Fruit fly (Drosophila melanogaster) whole organism, prepupa: ENCODE results near the gene CG9135.
A peak's percentile ranks its signal among the peaks of the same experiment; 100 is the strongest.

ENCODE experiments used
- Blimp-1 ChIP-seq: fragments of 200-800 bp; sonication (Bioruptor generic); optimal IDR thresholded peaks from 3 replicates; lab custom pipeline; 2017; ENCODE audit warnings: missing biosample characterization, missing genetic modification characterization, mild to moderate bottlenecking, moderate library complexity, missing genetic modification reagents
- CG10669 ChIP-seq: fragments of 200-800 bp; sonication (Bioruptor generic); optimal IDR thresholded peaks from 3 replicates; lab custom pipeline; 2018; ENCODE audit warnings: missing biosample characterization, mild to moderate bottlenecking, missing genetic modification characterization, moderate library complexity
- CG11294 ChIP-seq: fragments of 200-800 bp; sonication (Bioruptor generic); IDR thresholded peaks from 2 replicates; pipeline ENCODE4 v1.3.6; 2022; ENCODE audit warnings: missing biosample characterization, missing genetic modification characterization
- CG11762 ChIP-seq: fragments of 200-800 bp; sonication (Bioruptor generic); optimal IDR thresholded peaks from 3 replicates; lab custom pipeline; 2016; ENCODE audit warnings: missing biosample characterization, missing genetic modification characterization; ENCODE audit not compliant: insufficient read depth
- CG15336 ChIP-seq: fragments of 200-800 bp; sonication (Bioruptor generic); IDR thresholded peaks from 2 replicates; pipeline ENCODE4 v1.3.6; 2022; ENCODE audit warnings: missing biosample characterization, missing genetic modification characterization
- CG1621 ChIP-seq: fragments of 200-800 bp; sonication (Bioruptor generic); optimal IDR thresholded peaks from 3 replicates; lab custom pipeline; 2018; ENCODE audit warnings: missing biosample characterization, mild to moderate bottlenecking, missing genetic modification characterization
- CG3032 ChIP-seq: fragments of 200-800 bp; optimal IDR thresholded peaks from 2 replicates; lab custom pipeline; 2019; ENCODE audit warnings: missing biosample characterization, mild to moderate bottlenecking, missing genetic modification characterization, moderate library complexity
- CG31627 ChIP-seq: fragments of 200-800 bp; sonication (Bioruptor generic); optimal IDR thresholded peaks from 3 replicates; lab custom pipeline; 2016; ENCODE audit warnings: missing biosample characterization, missing genetic modification characterization
- CG34406 ChIP-seq: fragments of 200-800 bp; sonication (Bioruptor generic); optimal IDR thresholded peaks from 3 replicates; lab custom pipeline; 2016; ENCODE audit warnings: missing biosample characterization, missing genetic modification characterization
- CG4318 ChIP-seq: fragments of 200-800 bp; sonication (Bioruptor generic); optimal IDR thresholded peaks from 3 replicates; lab custom pipeline; 2017; ENCODE audit warnings: missing biosample characterization, mild to moderate bottlenecking, missing genetic modification characterization
- CG6163 ChIP-seq: fragments of 200-800 bp; sonication (Bioruptor generic); IDR thresholded peaks from 3 replicates; pipeline ENCODE4 v1.3.6; 2022; ENCODE audit warnings: missing biosample characterization, missing genetic modification characterization
- CG6276 ChIP-seq: fragments of 200-800 bp; sonication (Bioruptor generic); optimal IDR thresholded peaks from 2 replicates; lab custom pipeline; 2017; ENCODE audit warnings: missing biosample characterization, mild to moderate bottlenecking, missing genetic modification characterization
- CG6808 ChIP-seq: fragments of 200-800 bp; sonication (Bioruptor generic); optimal IDR thresholded peaks from 3 replicates; lab custom pipeline; 2017; ENCODE audit warnings: missing biosample characterization, missing genetic modification characterization, mild to moderate bottlenecking, moderate library complexity, missing genetic modification reagents
- CG6854 ChIP-seq: fragments of 200-800 bp; sonication (Bioruptor generic); optimal IDR thresholded peaks from 2 replicates; lab custom pipeline; 2017; ENCODE audit warnings: missing biosample characterization, mild to moderate bottlenecking, missing genetic modification characterization
- CG7368 ChIP-seq: fragments of 200-800 bp; sonication (Bioruptor generic); optimal IDR thresholded peaks from 3 replicates; lab custom pipeline; 2016; ENCODE audit warnings: missing biosample characterization, missing genetic modification characterization
- CG8319 ChIP-seq: fragments of 200-800 bp; sonication (Bioruptor generic); optimal IDR thresholded peaks from 3 replicates; lab custom pipeline; 2016; ENCODE audit warnings: missing biosample characterization, missing genetic modification characterization
- CG8632 ChIP-seq: fragments of 200-800 bp; sonication (Bioruptor generic); optimal IDR thresholded peaks from 3 replicates; lab custom pipeline; 2016; ENCODE audit warnings: missing biosample characterization, missing genetic modification characterization
- Eip75B ChIP-seq: fragments of 200-800 bp; sonication (Bioruptor generic); optimal IDR thresholded peaks from 3 replicates; lab custom pipeline; 2016; ENCODE audit warnings: missing biosample characterization, missing genetic modification characterization
- Eip93F ChIP-seq: fragments of 200-800 bp; sonication (Bioruptor generic); optimal IDR thresholded peaks from 2 replicates; lab custom pipeline; 2016; ENCODE audit warnings: missing biosample characterization, mild to moderate bottlenecking, missing genetic modification characterization
- Ets21C ChIP-seq: fragments of 200-800 bp; sonication (Bioruptor generic); optimal IDR thresholded peaks from 3 replicates; lab custom pipeline; 2016; ENCODE audit warnings: missing biosample characterization, missing genetic modification characterization
- Ets96B ChIP-seq: fragments of 200-800 bp; optimal IDR thresholded peaks from 2 replicates; lab custom pipeline; 2019; ENCODE audit warnings: missing biosample characterization, mild to moderate bottlenecking, missing genetic modification characterization, moderate library complexity
- Gug ChIP-seq: fragments of 200-800 bp; sonication (Bioruptor generic); IDR thresholded peaks from 2 replicates; pipeline ENCODE4 v1.3.6; 2022; ENCODE audit warnings: missing biosample characterization, missing genetic modification characterization
- Hr38 ChIP-seq: sonication (Bioruptor generic); optimal IDR thresholded peaks from 2 replicates; lab custom pipeline; 2016; ENCODE audit warnings: missing biosample characterization, missing genetic modification characterization
- Hr4 ChIP-seq: fragments of 200-800 bp; sonication (Bioruptor generic); optimal IDR thresholded peaks from 3 replicates; lab custom pipeline; 2016; ENCODE audit warnings: missing biosample characterization, missing genetic modification characterization
- Lpt ChIP-seq: fragments of 200-800 bp; sonication (Bioruptor generic); optimal IDR thresholded peaks from 3 replicates; lab custom pipeline; 2016; ENCODE audit warnings: missing biosample characterization, missing genetic modification characterization
- Sox102F ChIP-seq: fragments of 200-800 bp; sonication (Bioruptor generic); optimal IDR thresholded peaks from 2 replicates; lab custom pipeline; 2016; ENCODE audit warnings: missing biosample characterization, mild to moderate bottlenecking, missing genetic modification characterization
- Sox15 ChIP-seq: fragments of 200-800 bp; sonication (Bioruptor generic); optimal IDR thresholded peaks from 3 replicates; lab custom pipeline; 2016; ENCODE audit warnings: missing biosample characterization, missing genetic modification characterization
- achi ChIP-seq: fragments of 200-800 bp; sonication (Bioruptor generic); optimal IDR thresholded peaks from 3 replicates; lab custom pipeline; 2016; ENCODE audit warnings: missing biosample characterization, missing genetic modification characterization
- acj6 ChIP-seq: fragments of 200-800 bp; sonication (Bioruptor generic); optimal IDR thresholded peaks from 3 replicates; lab custom pipeline; 2016; ENCODE audit warnings: missing biosample characterization, missing genetic modification characterization
- dac ChIP-seq: fragments of 200-800 bp; sonication (Bioruptor generic); optimal IDR thresholded peaks from 2 replicates; lab custom pipeline; 2017; ENCODE audit warnings: missing biosample characterization, mild to moderate bottlenecking, missing genetic modification characterization
- eg ChIP-seq: fragments of 200-800 bp; sonication (Bioruptor generic); IDR thresholded peaks from 3 replicates; pipeline ENCODE4 v1.3.6; 2022; ENCODE audit warnings: missing biosample characterization, missing genetic modification characterization
- fd59A ChIP-seq: fragments of 200-800 bp; sonication (Bioruptor generic); optimal IDR thresholded peaks from 2 replicates; lab custom pipeline; 2017; ENCODE audit warnings: missing biosample characterization, mild to moderate bottlenecking, missing genetic modification characterization, missing genetic modification reagents
- fd85E ChIP-seq: fragments of 200-800 bp; sonication (Bioruptor generic); optimal IDR thresholded peaks from 3 replicates; lab custom pipeline; 2016; ENCODE audit warnings: missing biosample characterization, missing genetic modification characterization
- lz ChIP-seq: fragments of 200-800 bp; sonication (Bioruptor generic); optimal IDR thresholded peaks from 3 replicates; lab custom pipeline; 2016; ENCODE audit warnings: missing biosample characterization, missing genetic modification characterization
- net ChIP-seq: fragments of 200-800 bp; sonication (Bioruptor generic); optimal IDR thresholded peaks from 3 replicates; lab custom pipeline; 2016; ENCODE audit warnings: missing biosample characterization, missing genetic modification characterization
- pdm3 ChIP-seq: fragments of 200-800 bp; sonication (Bioruptor generic); optimal IDR thresholded peaks from 3 replicates; lab custom pipeline; 2016; ENCODE audit warnings: missing biosample characterization, missing genetic modification characterization
- salr ChIP-seq, 2 experiments: fragments of 200-800 bp; sonication (Bioruptor generic); optimal IDR thresholded peaks; 3 replicates each; lab custom pipeline; 2016 to 2018; ENCODE audit warnings: missing biosample characterization in 2 of 2, missing genetic modification characterization in 2 of 2, mild to moderate bottlenecking in 1 of 2
- spab ChIP-seq: fragments of 200-800 bp; sonication (Bioruptor generic); optimal IDR thresholded peaks from 2 replicates; lab custom pipeline; 2017; ENCODE audit warnings: missing biosample characterization, mild to moderate bottlenecking, missing genetic modification characterization, missing genetic modification reagents
- ss ChIP-seq, 2 experiments: fragments of 200-800 bp; sonication (Bioruptor generic); optimal IDR thresholded peaks; 2 replicates in 1 of 2; 3 replicates in 1 of 2; lab custom pipeline; 2017 to 2018; ENCODE audit warnings: mild to moderate bottlenecking in 2 of 2, missing biosample characterization in 2 of 2, missing genetic modification characterization in 2 of 2, moderate library complexity in 1 of 2
- svp ChIP-seq: fragments of 200-800 bp; sonication (Bioruptor generic); peaks from one replicate; lab custom pipeline; 2016; ENCODE audit warnings: missing biosample characterization, missing genetic modification characterization
- vri ChIP-seq: fragments of 200-800 bp; sonication (Bioruptor generic); optimal IDR thresholded peaks from 3 replicates; lab custom pipeline; 2016; ENCODE audit warnings: missing biosample characterization, mild to moderate bottlenecking, missing genetic modification characterization

Gene CG9135

DNA sequence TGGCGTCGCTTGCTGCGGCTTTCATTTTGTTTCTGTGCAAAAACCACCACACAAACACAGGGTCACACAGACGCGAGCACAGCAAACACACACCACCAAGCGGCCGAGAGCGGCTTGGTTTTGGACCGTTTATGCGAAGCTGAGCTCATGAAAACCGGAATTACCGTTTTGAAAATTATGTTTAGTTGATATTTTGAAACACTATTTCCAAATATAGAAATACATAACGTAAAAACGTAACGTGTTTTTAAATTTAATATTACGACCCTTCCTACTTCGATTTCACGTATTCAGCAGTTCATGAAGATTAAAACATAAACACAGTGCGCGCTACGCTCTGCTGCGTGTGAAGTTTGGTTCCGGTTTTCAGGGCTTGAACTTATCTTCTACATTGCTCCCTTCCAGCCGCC, 617 bp downstream of the CG9135 start (continued):
- peak; percentile 95 for TF ChIP-seq CG6854 (GFP tag; lab: Kevin White, UChicago)
- TF ChIP-seq CG34406 (GFP tag; lab: Kevin White, UChicago), result peak; percentile 96
- TF ChIP-seq achi (GFP tag; lab: Kevin White, UChicago), result peak; percentile 96
- TF ChIP-seq eg (GFP tag; lab: Robert Waterston, UW), result peak; percentile 97
- peak; percentile 97 for TF ChIP-seq Hr4 (GFP tag; lab: Kevin White, UChicago)
- TF ChIP-seq salr (GFP tag; optimal IDR thresholded peaks at IDR 0.05; lab: Kevin White, UChicago), result peak; percentile 90
- TF ChIP-seq svp (GFP tag; lab: Kevin White, UChicago), result peak; percentile 98
- peak; percentile 95 for TF ChIP-seq CG6276
- peak; percentile 95 for TF ChIP-seq Ets96B (tag; lab: Kevin White, UChicago)
- peak; percentile 96 for TF ChIP-seq pdm3 (GFP tag; lab: Kevin White, UChicago)
- peak; percentile 94 for TF ChIP-seq CG8632
- peak; percentile 81 for TF ChIP-seq Blimp-1 (GFP tag; lab: Kevin White, UChicago)
- no peak for TF ChIP-seq Hr38 (GFP tag; lab: Kevin White, UChicago)
- peak; percentile 94 for TF ChIP-seq CG31627
- peak; percentile 99 for TF ChIP-seq CG15336 (GFP tag; lab: Robert Waterston, UW)
- TF ChIP-seq vri (GFP tag; lab: Kevin White, UChicago), result peak; percentile 96
- TF ChIP-seq lz, result peak; percentile 97
- peak; percentile 98 for TF ChIP-seq CG6163
- peak; percentile 89 for TF ChIP-seq CG10669 (GFP tag; lab: Kevin White, UChicago)
- peak; percentile 92 for TF ChIP-seq Lpt (GFP tag; lab: Kevin White, UChicago)
- TF ChIP-seq Gug (GFP tag; lab: Robert Waterston, UW), result peak; percentile 89

DNA sequence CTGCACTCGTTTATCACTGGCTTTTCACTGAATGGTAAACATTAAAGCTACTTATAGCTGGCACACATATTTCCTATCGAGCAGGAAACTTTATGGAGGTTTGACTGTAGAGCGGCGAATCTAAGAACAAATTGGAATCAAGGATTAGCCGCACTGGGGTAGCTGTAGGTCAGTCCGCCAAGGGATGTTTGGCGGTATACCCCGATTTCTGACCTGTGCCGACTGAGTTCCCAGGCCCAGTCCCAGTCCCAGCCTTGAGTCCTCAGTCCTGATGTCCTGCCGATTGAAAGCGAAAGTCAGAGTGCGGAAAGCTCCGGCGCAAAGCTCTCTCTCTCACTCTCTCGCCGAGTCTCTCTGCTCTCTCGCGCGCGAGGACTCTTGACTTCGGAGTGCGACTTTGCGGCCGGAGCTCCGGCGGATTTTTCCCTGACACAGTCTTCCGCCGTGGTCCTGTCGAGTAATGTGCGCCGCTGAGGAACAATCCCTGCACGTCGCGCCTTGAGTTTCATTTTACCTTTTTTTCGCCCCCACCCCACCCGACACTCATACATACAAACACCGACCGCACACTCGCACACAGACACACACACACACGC, 3.4 kb downstream of the CG9135 start, which contains the start of gene CG13995:
CG13995 (plus strand) TSS at position 429 of the 596 bp plus-strand sequence.
- TF ChIP-seq CG8632 (no peak), CG1621 (peak; percentile 53), ss (GFP tag; optimal IDR thresholded peaks at IDR 0.05; lab: Kevin White, UChicago) (peak; percentile 8 to 19), CG15336 (GFP tag; lab: Robert Waterston, UW) (0 out of 2 replicates have a peak, but pooled peaks have one; percentile 20)

DNA sequence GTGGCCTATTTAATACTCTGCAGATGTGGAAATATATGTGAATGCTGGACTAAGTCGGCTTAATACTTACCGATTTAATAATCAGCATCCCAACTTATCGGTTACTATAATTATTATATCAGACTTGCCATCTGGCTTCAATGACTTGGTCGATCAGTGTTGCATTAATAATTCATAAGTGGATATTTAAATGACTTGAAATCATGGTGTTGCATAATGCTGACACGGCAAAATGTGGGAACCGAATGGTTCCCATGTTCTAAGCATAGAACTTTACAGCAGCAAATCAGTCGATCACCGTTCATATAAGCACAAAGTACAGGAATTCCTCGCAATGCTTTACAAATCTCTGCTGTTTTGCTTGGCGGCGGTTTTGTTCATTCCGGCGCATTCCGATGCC, 9.6 kb downstream of the CG9135 start, which contains the start of gene CG34180:
CG34180 (plus strand) TSS at position 301 of the 400 bp plus-strand sequence.
- TF ChIP-seq Hr4 (GFP tag; lab: Kevin White, UChicago) (no peak), CG11294 (GFP tag; lab: Robert Waterston, UW) (no peak), Eip75B (no peak), CG11762 (GFP tag; lab: Kevin White, UChicago) (no peak), fd85E (GFP tag; lab: Kevin White, UChicago) (no peak), CG31627 (no peak), CG8319 (GFP tag; lab: Kevin White, UChicago) (no peak)

DNA sequence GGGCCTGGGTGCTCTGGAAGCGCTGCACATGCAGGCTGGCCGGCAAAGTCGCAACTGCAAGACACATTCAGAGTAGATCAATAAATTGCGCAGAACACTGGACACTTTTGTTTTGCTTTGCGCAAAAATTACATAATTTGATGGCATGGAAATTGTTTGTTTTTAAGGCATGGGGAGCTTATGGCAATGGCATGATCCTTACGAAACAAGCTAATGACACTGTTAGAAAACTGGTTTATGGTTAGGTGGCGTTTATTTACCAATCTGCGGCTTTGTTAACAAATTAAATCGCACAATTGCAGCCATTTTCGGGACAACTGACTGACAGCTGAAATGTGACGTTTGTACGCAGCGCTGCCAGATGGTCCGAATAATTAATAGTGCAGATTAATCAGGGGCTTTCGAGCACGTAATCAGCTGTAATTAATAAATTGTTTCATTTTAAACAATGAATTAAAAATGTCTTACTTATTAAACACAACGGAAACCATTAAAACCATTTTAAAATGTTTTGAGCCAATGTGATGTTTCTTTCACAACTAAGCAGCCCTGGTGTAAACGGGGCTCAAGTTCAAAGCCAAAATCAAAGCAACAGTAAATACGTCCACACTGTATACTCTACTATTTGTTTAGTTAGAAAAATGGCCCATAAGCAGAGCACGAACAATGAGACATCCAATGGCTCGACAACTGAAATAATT, 11.9 kb downstream of the CG9135 start, which contains the start of the genes ND-51 and CG13994:
ND-51 (minus strand) TSS at position 376 of the 701 bp plus-strand sequence.
CG13994 (plus strand) TSS at position 608 of the 701 bp plus-strand sequence.
- no peak for TF ChIP-seq CG6854 (GFP tag; lab: Kevin White, UChicago)
- peak; percentile 30; the same call in 1 of the 2 replicates for TF ChIP-seq CG11294 (GFP tag; lab: Robert Waterston, UW)
- TF ChIP-seq Gug (GFP tag; lab: Robert Waterston, UW), result peak; percentile 65; the same call in 1 of the 2 replicates
- peak; percentile 78 for TF ChIP-seq CG6163
- no peak for TF ChIP-seq Eip93F (GFP tag; lab: Kevin White, UChicago)
- peak; percentile 31 for TF ChIP-seq spab (GFP tag; lab: Kevin White, UChicago)
- peak; percentile 95 for TF ChIP-seq svp (GFP tag; lab: Kevin White, UChicago)
- TF ChIP-seq acj6 (GFP tag; lab: Kevin White, UChicago), result peak; percentile 78
- no peak for TF ChIP-seq CG10669 (GFP tag; lab: Kevin White, UChicago)
- no peak for TF ChIP-seq Lpt (GFP tag; lab: Kevin White, UChicago)
- peak; percentile 76 for TF ChIP-seq vri (GFP tag; lab: Kevin White, UChicago)
- TF ChIP-seq Sox15 (GFP tag; lab: Kevin White, UChicago), result peak; percentile 64
- peak; percentile 75 for TF ChIP-seq CG3032 (tag; lab: Kevin White, UChicago)
- TF ChIP-seq CG15336 (GFP tag; lab: Robert Waterston, UW), result peak; percentile 55
- TF ChIP-seq dac (GFP tag; lab: Kevin White, UChicago), result no peak
- TF ChIP-seq Ets21C (GFP tag; lab: Kevin White, UChicago), result peak; percentile 54
- TF ChIP-seq ss (GFP tag; optimal IDR thresholded peaks at IDR 0.05; lab: Kevin White, UChicago), result no peak
- peak; percentile 80 for TF ChIP-seq pdm3 (GFP tag; lab: Kevin White, UChicago)
- no peak for TF ChIP-seq Blimp-1 (GFP tag; lab: Kevin White, UChicago)
- no peak for TF ChIP-seq net (GFP tag; lab: Kevin White, UChicago)
- TF ChIP-seq eg (GFP tag; lab: Robert Waterston, UW), result peak; percentile 79
- TF ChIP-seq Sox102F, result no peak
- TF ChIP-seq Hr38 (GFP tag; lab: Kevin White, UChicago), result no peak
- no peak for TF ChIP-seq CG4318 (GFP tag; lab: Kevin White, UChicago)
- peak; percentile 51 for TF ChIP-seq CG6808 (GFP tag; lab: Kevin White, UChicago)
- TF ChIP-seq fd59A (GFP tag; lab: Kevin White, UChicago), result peak; percentile 33
- TF ChIP-seq CG7368, result no peak
